Worm (Caenorhabditis elegans) whole organism, young adult: ENCODE results near the gene vps-50.

Experiments
- Y53G8AR.9 ChIP-seq: fragments of 200-800 bp; sonication (Bioruptor generic); conservative IDR thresholded peaks from 2 replicates; pipeline ENCODE4 v1.3.6; 2022; ENCODE audit warnings: missing genetic modification reagents, missing genetic modification characterization, missing compliant biosample characterization
- Y79H2A.3 ChIP-seq: fragments of 200-800 bp; sonication (Bioruptor generic); conservative IDR thresholded peaks from 2 replicates; pipeline ENCODE4 v1.3.6; 2022; ENCODE audit warnings: missing genetic modification reagents, missing genetic modification characterization, missing compliant biosample characterization
- athp-1 ChIP-seq: sonication (generic microtip); optimal IDR thresholded peaks from 2 replicates; lab custom pipeline; 2017; ENCODE audit warnings: mild to moderate bottlenecking, missing genetic modification characterization, missing compliant biosample characterization
- mel-28 ChIP-seq: sonication (generic microtip); optimal IDR thresholded peaks from 2 replicates; lab custom pipeline; 2016; ENCODE audit warnings: borderline replicate concordance, mild to moderate bottlenecking, missing genetic modification characterization, missing compliant biosample characterization
- tlf-1 ChIP-seq: fragments of 200-800 bp; sonication (Bioruptor generic); optimal IDR thresholded peaks from 2 replicates; lab custom pipeline; 2018; ENCODE audit warnings: mild to moderate bottlenecking, missing genetic modification characterization, missing compliant biosample characterization
- unc-62 ChIP-seq: fragments of 150-350 bp; optimal IDR thresholded peaks from 2 replicates; lab custom pipeline; 2014; ENCODE audit warnings: missing biosample characterization, missing genetic modification reagents, missing genetic modification characterization
- ztf-18 ChIP-seq: sonication (generic microtip); optimal IDR thresholded peaks from 2 replicates; lab custom pipeline; 2016; ENCODE audit warnings: missing genotype, mild to moderate bottlenecking, missing genetic modification characterization, missing compliant biosample characterization

ce11 chrIII:10888824-10889223 lies 19.8 kb downstream of the vps-50 start:
- TF ChIP-seq unc-62 (GFP tag; lab: Kevin White, UChicago), result no peak
- TF ChIP-seq ztf-18 (tag; lab: Kevin White, UChicago), result no peak
- no peak for TF ChIP-seq Y79H2A.3 (GFP tag; lab: Robert Waterston, UW)
- no peak for TF ChIP-seq mel-28 (tag; lab: Kevin White, UChicago)
- TF ChIP-seq Y53G8AR.9 (GFP tag; lab: Robert Waterston, UW), result no peak
- no peak for TF ChIP-seq tlf-1
- no peak for TF ChIP-seq athp-1 (tag; lab: Kevin White, UChicago)
